Worm (Caenorhabditis elegans) whole organism, L2 larva: Measurements from ENCODE around the gene aat-3.

Experiments used
- C34F6.9 ChIP-seq: fragments of 150-350 bp; optimal IDR thresholded peaks from 2 replicates; lab custom pipeline; 2014; ENCODE audit warnings: missing biosample characterization, missing genetic modification characterization
- F13H6.1 ChIP-seq: sonication (generic microtip); optimal IDR thresholded peaks from 2 replicates; lab custom pipeline; 2016; ENCODE audit warnings: missing genetic modification characterization, missing compliant biosample characterization
- Y55F3AM.14 ChIP-seq: fragments of 200-800 bp; sonication (Bioruptor generic); optimal IDR thresholded peaks from 2 replicates; lab custom pipeline; 2018; ENCODE audit warnings: mild to moderate bottlenecking, missing genetic modification characterization, missing compliant biosample characterization
- alr-1 ChIP-seq: fragments of 150-350 bp; optimal IDR thresholded peaks from 2 replicates; lab custom pipeline; 2014; ENCODE audit warnings: missing biosample characterization, missing genetic modification characterization
- ama-1 ChIP-seq: fragments of 150-350 bp; optimal IDR thresholded peaks from 2 replicates; lab custom pipeline; 2018; ENCODE audit warnings: inconsistent platforms
- crh-2 ChIP-seq: sonication (generic microtip); optimal IDR thresholded peaks from 2 replicates; lab custom pipeline; 2017; ENCODE audit warnings: missing biosample characterization, missing genetic modification characterization
- egl-27 ChIP-seq: sonication (generic microtip); optimal IDR thresholded peaks from 3 replicates; lab custom pipeline; 2017; ENCODE audit warnings: missing biosample characterization, missing genetic modification reagents, missing genetic modification characterization
- gmeb-1 ChIP-seq: fragments of 150-350 bp; optimal IDR thresholded peaks from 2 replicates; lab custom pipeline; 2014; ENCODE audit warnings: missing biosample characterization, missing genetic modification characterization
- lin-11 ChIP-seq: fragments of 150-350 bp; sonication (generic microtip); optimal IDR thresholded peaks from 2 replicates; lab custom pipeline; 2014; ENCODE audit warnings: missing biosample characterization, missing genetic modification characterization, inconsistent platforms, mixed read lengths
- lin-13 ChIP-seq: fragments of 150-350 bp; optimal IDR thresholded peaks from 2 replicates; lab custom pipeline; 2014; ENCODE audit warnings: missing biosample characterization, missing genetic modification reagents, missing genetic modification characterization
- lsy-2 ChIP-seq, 2 experiments: fragments of 150-350 bp in 1 of 2; sonication (generic microtip) in 1 of 2; optimal IDR thresholded peaks; 2 replicates each; lab custom pipeline; 2014 to 2017; ENCODE audit warnings: missing biosample characterization in 2 of 2, missing genetic modification characterization in 2 of 2
- mab-5 ChIP-seq: fragments of 150-350 bp; optimal IDR thresholded peaks from 2 replicates; lab custom pipeline; 2014; ENCODE audit warnings: missing biosample characterization, missing genetic modification characterization
- nhr-11 ChIP-seq: fragments of 150-350 bp; optimal IDR thresholded peaks from 2 replicates; lab custom pipeline; 2014; ENCODE audit warnings: missing biosample characterization, missing genetic modification characterization
- nhr-12 ChIP-seq: fragments of 150-350 bp; optimal IDR thresholded peaks from 2 replicates; lab custom pipeline; 2014; ENCODE audit warnings: missing biosample characterization, missing genetic modification characterization
- nhr-129 ChIP-seq: fragments of 150-350 bp; optimal IDR thresholded peaks from 2 replicates; lab custom pipeline; 2014; ENCODE audit warnings: missing biosample characterization, missing genetic modification characterization
- nhr-25 ChIP-seq: fragments of 150-350 bp; sonication (generic microtip); optimal IDR thresholded peaks from 3 replicates; lab custom pipeline; 2014; ENCODE audit warnings: missing biosample characterization, missing genetic modification characterization
- peb-1 ChIP-seq: fragments of 150-350 bp; optimal IDR thresholded peaks from 2 replicates; lab custom pipeline; 2014; ENCODE audit warnings: missing biosample characterization, missing genetic modification characterization
- skn-1 ChIP-seq: sonication (generic microtip); optimal IDR thresholded peaks from 2 replicates; lab custom pipeline; 2017; ENCODE audit warnings: missing biosample characterization, missing genetic modification characterization
- sma-3 ChIP-seq: sonication (generic microtip); optimal IDR thresholded peaks from 2 replicates; lab custom pipeline; 2016; ENCODE audit warnings: missing genetic modification reagents, missing genetic modification characterization, missing compliant biosample characterization
- sma-9 ChIP-seq, 2 experiments: fragments of 150-350 bp in 1 of 2; sonication (generic microtip) in 1 of 2; optimal IDR thresholded peaks; 2 replicates each; lab custom pipeline; 2014 to 2016; ENCODE audit warnings: missing genetic modification characterization in 2 of 2, mild to moderate bottlenecking in 1 of 2, missing biosample characterization in 1 of 2, missing compliant biosample characterization in 1 of 2, missing genetic modification reagents in 1 of 2, moderate library complexity in 1 of 2
- snpc-4 ChIP-seq: fragments of 150-350 bp; optimal IDR thresholded peaks from 2 replicates; lab custom pipeline; 2014; ENCODE audit warnings: missing biosample characterization, missing genetic modification characterization
- unc-55 ChIP-seq: fragments of 150-350 bp; sonication (generic microtip); optimal IDR thresholded peaks from 3 replicates; lab custom pipeline; 2014; ENCODE audit warnings: missing biosample characterization, missing genetic modification reagents, missing genetic modification characterization
- unc-62 ChIP-seq: fragments of 150-350 bp; optimal IDR thresholded peaks from 2 replicates; lab custom pipeline; 2014; ENCODE audit warnings: missing biosample characterization, missing genetic modification reagents, missing genetic modification characterization
- ztf-1 ChIP-seq: fragments of 200-800 bp; sonication (Bioruptor generic); conservative IDR thresholded peaks from 2 replicates; pipeline ENCODE4 v1.3.6; 2022; ENCODE audit warnings: missing genetic modification characterization, missing compliant biosample characterization
- ztf-11 ChIP-seq: sonication (generic microtip); optimal IDR thresholded peaks from 2 replicates; lab custom pipeline; 2017; ENCODE audit warnings: missing biosample characterization, missing genetic modification characterization

Gene aat-3

DNA sequence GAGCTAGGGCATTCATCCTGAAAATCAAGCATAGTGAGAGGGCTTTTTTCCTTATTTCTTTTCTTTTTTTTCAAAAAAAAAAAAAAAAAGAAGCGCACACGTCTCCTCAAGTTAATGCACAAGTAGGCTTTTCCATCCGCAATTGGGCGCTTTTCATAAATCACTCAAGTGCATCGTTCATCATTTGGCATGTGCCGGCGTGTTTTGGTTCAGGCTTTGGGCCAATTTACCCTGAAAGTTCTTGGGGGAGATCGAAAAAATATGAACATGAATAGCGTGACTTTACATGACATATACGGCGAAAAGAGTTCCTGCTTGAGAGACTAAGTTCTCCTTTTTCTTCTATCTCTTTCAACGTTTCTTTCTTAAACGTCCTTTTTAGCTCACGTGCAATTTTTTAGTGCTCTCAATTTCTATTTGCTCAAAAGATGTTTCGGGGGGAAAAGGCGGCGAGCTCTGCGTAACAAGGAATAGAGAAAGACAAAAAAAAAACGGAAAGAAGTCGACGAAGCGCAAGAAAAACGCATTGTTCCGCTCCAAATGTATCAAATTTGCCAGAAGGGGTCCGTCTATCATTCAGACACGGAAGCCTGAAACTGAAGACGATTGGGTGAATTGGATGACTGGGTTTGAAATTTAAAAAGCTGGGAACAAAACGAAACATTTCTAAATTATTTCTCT lies 49.1 kb downstream of the aat-3 start:
- TF ChIP-seq F13H6.1 (tag; lab: Kevin White, UChicago) (peak; percentile 4), mab-5 (tag; lab: Kevin White, UChicago) (peak; percentile 58), lin-11 (tag; lab: Kevin White, UChicago) (no peak), alr-1 (tag; lab: Kevin White, UChicago) (no peak), ztf-1 (no peak), sma-3 (GFP tag; lab: Kevin White, UChicago) (no peak), snpc-4 (tag; lab: Kevin White, UChicago) (no peak), peb-1 (no peak), egl-27 (tag; lab: Kevin White, UChicago) (no peak), crh-2 (tag; lab: Kevin White, UChicago) (no peak), ztf-11 (no peak), skn-1 (tag; lab: Kevin White, UChicago) (no peak), sma-9 (GFP tag; optimal IDR thresholded peaks at IDR 0.05; lab: Kevin White, UChicago) (no peak), sma-9 (tag; optimal IDR thresholded peaks at IDR 0.05; lab: Kevin White, UChicago) (no peak), unc-62 (no peak), nhr-129 (tag; lab: Kevin White, UChicago) (no peak), gmeb-1 (tag; lab: Kevin White, UChicago) (no peak), C34F6.9 (tag; lab: Kevin White, UChicago) (peak; percentile 1), lin-13 (GFP tag; lab: Kevin White, UChicago) (no peak), nhr-11 (no peak)
- TF ChIP-seq, all 48 proteins: peak for 3

DNA sequence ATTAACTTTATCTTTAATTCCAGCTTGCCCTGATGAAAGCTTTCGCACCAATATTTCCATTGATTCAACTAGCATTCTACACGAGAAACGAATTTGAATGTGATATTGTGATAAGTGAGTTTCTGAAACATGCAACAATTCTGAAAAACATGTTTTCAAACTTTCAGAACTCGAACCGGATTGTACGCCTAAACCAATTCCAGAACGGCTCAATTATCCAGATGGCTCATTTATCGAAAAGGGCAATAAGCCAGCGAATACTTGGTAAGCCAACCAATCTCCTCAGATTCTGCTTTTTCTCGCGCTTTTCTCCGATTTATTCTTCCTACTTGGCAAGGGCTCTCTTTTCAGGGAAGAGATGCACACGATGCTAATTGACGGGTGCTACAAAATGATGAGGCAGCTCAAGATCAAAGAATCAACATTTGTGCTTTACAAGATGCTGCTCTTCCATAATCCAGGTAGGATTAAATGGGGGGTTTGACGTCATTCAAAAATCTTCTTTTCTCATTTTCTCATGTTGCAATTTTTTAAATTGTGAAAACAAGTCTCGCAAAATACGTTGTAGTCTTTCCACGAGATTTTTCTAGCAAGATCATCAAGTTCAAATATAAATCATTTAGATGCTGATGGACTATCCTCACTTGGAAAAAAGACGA lies 52.4 kb downstream of the aat-3 start:
- TF ChIP-seq ama-1 (lab: Kevin White, UChicago) (peak; percentile 5), lsy-2 (tag; optimal IDR thresholded peaks at IDR 0.05; lab: Kevin White, UChicago) (peak in 1 of 2 experiments; percentile 46), mab-5 (tag; lab: Kevin White, UChicago) (peak; percentile 55), nhr-12 (tag; lab: Kevin White, UChicago) (no peak), Y55F3AM.14 (peak; percentile 22), unc-55 (GFP tag; lab: Kevin White, UChicago) (peak; percentile 90), peb-1 (no peak), sma-9 (GFP tag; optimal IDR thresholded peaks at IDR 0.05; lab: Kevin White, UChicago) (peak; percentile 54), sma-9 (tag; optimal IDR thresholded peaks at IDR 0.05; lab: Kevin White, UChicago) (no peak), C34F6.9 (tag; lab: Kevin White, UChicago) (peak; percentile 13), nhr-25 (tag; lab: Kevin White, UChicago) (no peak)
